Fruit fly (Drosophila melanogaster) whole organism, embryonic: ENCODE measurements around the gene CG14120.

ENCODE experiments used
- CG10274 ChIP-seq: fragments of 200-800 bp; sonication (Bioruptor generic); optimal IDR thresholded peaks from 3 replicates; lab custom pipeline; 2017; ENCODE audit warnings: missing biosample characterization, mild to moderate bottlenecking, missing genetic modification characterization
- CG11560 ChIP-seq: fragments of 200-800 bp; sonication (Bioruptor generic); IDR thresholded peaks from 3 replicates; pipeline ENCODE4 v1.3.6; 2022; ENCODE audit warnings: missing biosample characterization, missing genetic modification characterization
- CG1529 ChIP-seq: fragments of 200-800 bp; sonication (Bioruptor generic); optimal IDR thresholded peaks from 3 replicates; lab custom pipeline; 2018; ENCODE audit warnings: missing biosample characterization, missing genetic modification characterization
- CG16779 ChIP-seq: fragments of 200-800 bp; sonication (Bioruptor generic); IDR thresholded peaks from 2 replicates; pipeline ENCODE4 v1.3.6; 2022; ENCODE audit warnings: missing biosample characterization, missing genetic modification characterization
- CG17359 ChIP-seq: fragments of 200-800 bp; sonication (Bioruptor generic); optimal IDR thresholded peaks from 3 replicates; lab custom pipeline; 2018; ENCODE audit warnings: missing biosample characterization, mild to moderate bottlenecking, missing genetic modification characterization, moderate library complexity
- CG18011 ChIP-seq: fragments of 200-800 bp; sonication (Bioruptor generic); optimal IDR thresholded peaks from 2 replicates; lab custom pipeline; 2017; ENCODE audit warnings: missing biosample characterization, missing genetic modification characterization, mild to moderate bottlenecking, moderate library complexity, missing genotype
- CG2712 ChIP-seq: fragments of 200-800 bp; optimal IDR thresholded peaks from 3 replicates; lab custom pipeline; 2019; ENCODE audit warnings: missing biosample characterization, mild to moderate bottlenecking, missing genetic modification characterization, moderate library complexity
- CG31388 ChIP-seq: fragments of 200-800 bp; sonication (Bioruptor generic); optimal IDR thresholded peaks from 2 replicates; lab custom pipeline; 2016; ENCODE audit warnings: missing biosample characterization, missing genetic modification characterization
- CG3407 ChIP-seq: fragments of 200-800 bp; sonication (Bioruptor generic); optimal IDR thresholded peaks from 2 replicates; lab custom pipeline; 2018; ENCODE audit warnings: missing biosample characterization, mild to moderate bottlenecking, missing genetic modification characterization
- CG34422 ChIP-seq: fragments of 200-800 bp; sonication (Bioruptor generic); IDR thresholded peaks from 3 replicates; pipeline ENCODE4 v1.3.6; 2022; ENCODE audit warnings: missing biosample characterization, missing genetic modification characterization
- CG4328 ChIP-seq: fragments of 200-800 bp; sonication (Bioruptor generic); optimal IDR thresholded peaks from 3 replicates; lab custom pipeline; 2017; ENCODE audit warnings: missing biosample characterization, missing genetic modification reagents, missing genetic modification characterization
- CG4404 ChIP-seq: fragments of 200-800 bp; sonication (Bioruptor generic); IDR thresholded peaks from 2 replicates; pipeline ENCODE4 v1.3.6; 2022; ENCODE audit warnings: missing biosample characterization, missing genetic modification characterization
- CG4617 ChIP-seq: fragments of 200-800 bp; sonication (Bioruptor generic); optimal IDR thresholded peaks from 3 replicates; lab custom pipeline; 2016; ENCODE audit warnings: missing biosample characterization, missing genetic modification characterization, borderline replicate concordance
- CG4820 ChIP-seq: fragments of 200-800 bp; sonication (Bioruptor generic); optimal IDR thresholded peaks from 3 replicates; lab custom pipeline; 2016; ENCODE audit warnings: missing biosample characterization, missing genetic modification characterization
- CG6272 ChIP-seq: fragments of 200-800 bp; sonication (Bioruptor generic); IDR thresholded peaks from 2 replicates; pipeline ENCODE4 v1.3.6; 2022; ENCODE audit warnings: missing biosample characterization, missing genetic modification characterization
- CG7372 ChIP-seq: fragments of 200-800 bp; sonication (Bioruptor generic); IDR thresholded peaks from 2 replicates; pipeline ENCODE4 v1.3.6; 2022; ENCODE audit warnings: missing biosample characterization, missing genetic modification characterization
- CG7963 ChIP-seq: fragments of 200-800 bp; sonication (Bioruptor generic); IDR thresholded peaks from 3 replicates; pipeline ENCODE4 v1.3.6; 2022; ENCODE audit warnings: missing biosample characterization, missing genetic modification characterization; ENCODE audit not compliant: partially characterized antibody
- CG7987 ChIP-seq: fragments of 200-800 bp; sonication (Bioruptor generic); optimal IDR thresholded peaks from 2 replicates; lab custom pipeline; 2018; ENCODE audit warnings: missing biosample characterization, mild to moderate bottlenecking, missing genetic modification characterization, moderate library complexity
- CG9727 ChIP-seq: fragments of 200-800 bp; sonication (Bioruptor generic); optimal IDR thresholded peaks from 3 replicates; lab custom pipeline; 2017; ENCODE audit warnings: missing biosample characterization, mild to moderate bottlenecking, missing genetic modification characterization
- Doc3 ChIP-seq: fragments of 200-800 bp; sonication (Bioruptor generic); IDR thresholded peaks from 3 replicates; pipeline ENCODE4 v1.3.6; 2022; ENCODE audit warnings: missing biosample characterization, missing genetic modification characterization; ENCODE audit not compliant: partially characterized antibody
- Fer1 ChIP-seq: fragments of 200-800 bp; sonication (Bioruptor generic); optimal IDR thresholded peaks from 2 replicates; lab custom pipeline; 2017; ENCODE audit warnings: missing biosample characterization, mild to moderate bottlenecking, missing genetic modification characterization
- Hsf ChIP-seq: fragments of 200-800 bp; sonication (Bioruptor generic); optimal IDR thresholded peaks from 3 replicates; lab custom pipeline; 2016; ENCODE audit warnings: missing biosample characterization, missing genetic modification characterization
- Max ChIP-seq: fragments of 200-800 bp; sonication (Bioruptor generic); optimal IDR thresholded peaks from 2 replicates; lab custom pipeline; 2016; ENCODE audit warnings: missing biosample characterization, mild to moderate bottlenecking, missing genetic modification characterization
- Med ChIP-seq: fragments of 200-800 bp; sonication (Bioruptor generic); peaks from one replicate; lab custom pipeline; 2016; ENCODE audit warnings: missing biosample characterization, missing genetic modification characterization, mild to moderate bottlenecking, inconsistent platforms, moderate library complexity
- Myb ChIP-seq: fragments of 200-800 bp; sonication (Bioruptor generic); optimal IDR thresholded peaks from 2 replicates; lab custom pipeline; 2016; ENCODE audit warnings: missing biosample characterization, missing genetic modification characterization
- Oaz ChIP-seq: fragments of 200-800 bp; sonication (Bioruptor generic); IDR thresholded peaks from 2 replicates; pipeline ENCODE4 v1.3.6; 2022; ENCODE audit warnings: missing biosample characterization, missing genetic modification characterization
- Oli ChIP-seq: fragments of 200-800 bp; sonication (Bioruptor generic); optimal IDR thresholded peaks from 2 replicates; lab custom pipeline; 2018; ENCODE audit warnings: missing biosample characterization, mild to moderate bottlenecking, missing genetic modification characterization, moderate library complexity
- Scr ChIP-seq: fragments of 200-800 bp; sonication (Bioruptor generic); IDR thresholded peaks from 2 replicates; pipeline ENCODE4 v1.3.6; 2022; ENCODE audit warnings: missing biosample characterization, missing genetic modification characterization; ENCODE audit not compliant: partially characterized antibody
- Usf ChIP-seq: fragments of 200-800 bp; sonication (Bioruptor generic); optimal IDR thresholded peaks from 2 replicates; lab custom pipeline; 2017; ENCODE audit warnings: missing genotype, missing biosample characterization, missing genetic modification characterization
- YL-1 ChIP-seq: fragments of 200-800 bp; sonication (Bioruptor generic); optimal IDR thresholded peaks from 3 replicates; lab custom pipeline; 2017; ENCODE audit warnings: missing biosample characterization, mild to moderate bottlenecking, missing genetic modification characterization
- ac ChIP-seq: fragments of 200-800 bp; sonication (Bioruptor generic); optimal IDR thresholded peaks from 3 replicates; lab custom pipeline; 2017; ENCODE audit warnings: missing biosample characterization, mild to moderate bottlenecking, missing genetic modification characterization
- br ChIP-seq: fragments of >200 bp; optimal IDR thresholded peaks from 2 replicates; lab custom pipeline; 2017
- bsh ChIP-seq, 2 experiments: fragments of 200-800 bp; sonication (Bioruptor generic); optimal IDR thresholded peaks; 2 replicates each; lab custom pipeline; 2017 to 2018; ENCODE audit warnings: mild to moderate bottlenecking in 2 of 2, missing biosample characterization in 2 of 2, missing genetic modification characterization in 2 of 2, moderate library complexity in 1 of 2
- chn ChIP-seq: fragments of 200-800 bp; sonication (Bioruptor generic); optimal IDR thresholded peaks from 2 replicates; lab custom pipeline; 2016; ENCODE audit warnings: missing biosample characterization, missing genetic modification characterization
- crol ChIP-seq: fragments of 200-800 bp; sonication (Bioruptor generic); IDR thresholded peaks from 2 replicates; pipeline ENCODE4 v1.3.6; 2022; ENCODE audit warnings: missing biosample characterization, missing genetic modification characterization
- dati ChIP-seq: fragments of 200-800 bp; sonication (Bioruptor generic); IDR thresholded peaks from 2 replicates; pipeline ENCODE4 v1.3.6; 2022; ENCODE audit warnings: missing biosample characterization, missing genetic modification characterization
- dm ChIP-seq: fragments of 200-800 bp; sonication (Bioruptor generic); optimal IDR thresholded peaks from 3 replicates; lab custom pipeline; 2016; ENCODE audit warnings: missing biosample characterization, missing genetic modification characterization
- dmrt11E ChIP-seq: fragments of 200-800 bp; sonication (Bioruptor generic); optimal IDR thresholded peaks from 3 replicates; lab custom pipeline; 2018; ENCODE audit warnings: missing biosample characterization, mild to moderate bottlenecking, missing genetic modification characterization, moderate library complexity
- emc ChIP-seq: fragments of 200-800 bp; sonication (Bioruptor generic); optimal IDR thresholded peaks from 2 replicates; lab custom pipeline; 2016; ENCODE audit warnings: missing biosample characterization, missing genetic modification characterization
- gfzf ChIP-seq: fragments of 200-800 bp; sonication (Bioruptor generic); optimal IDR thresholded peaks from 2 replicates; lab custom pipeline; 2016; ENCODE audit warnings: missing biosample characterization, mild to moderate bottlenecking, missing genetic modification characterization, moderate library complexity
- h ChIP-seq: fragments of >200 bp; optimal IDR thresholded peaks from 2 replicates; lab custom pipeline; 2017
- ind ChIP-seq: fragments of 200-800 bp; sonication (Bioruptor generic); optimal IDR thresholded peaks from 3 replicates; lab custom pipeline; 2016; ENCODE audit warnings: missing biosample characterization, missing genetic modification characterization
- jumu ChIP-seq: fragments of 200-800 bp; sonication (Bioruptor generic); optimal IDR thresholded peaks from 3 replicates; lab custom pipeline; 2016; ENCODE audit warnings: missing biosample characterization, missing genetic modification characterization
- kay ChIP-seq: fragments of 200-800 bp; sonication (Bioruptor generic); optimal IDR thresholded peaks from 2 replicates; lab custom pipeline; 2016; ENCODE audit warnings: missing biosample characterization, missing genetic modification characterization
- lbe ChIP-seq: fragments of 200-800 bp; sonication (Bioruptor generic); optimal IDR thresholded peaks from 2 replicates; lab custom pipeline; 2016; ENCODE audit warnings: missing biosample characterization, mild to moderate bottlenecking, missing genetic modification characterization
- nmo ChIP-seq: fragments of 200-800 bp; sonication (Bioruptor generic); optimal IDR thresholded peaks from 2 replicates; lab custom pipeline; 2018; ENCODE audit warnings: missing biosample characterization, mild to moderate bottlenecking, missing genetic modification characterization, moderate library complexity
- oc ChIP-seq: fragments of 200-800 bp; sonication (Bioruptor generic); optimal IDR thresholded peaks from 2 replicates; lab custom pipeline; 2018; ENCODE audit warnings: missing biosample characterization, mild to moderate bottlenecking, missing genetic modification characterization, moderate library complexity
- odd ChIP-seq: fragments of 200-800 bp; sonication (Bioruptor generic); optimal IDR thresholded peaks from 2 replicates; lab custom pipeline; 2017; ENCODE audit warnings: missing biosample characterization, mild to moderate bottlenecking, missing genetic modification characterization
- pfk ChIP-seq: fragments of 200-800 bp; sonication (Bioruptor generic); optimal IDR thresholded peaks from 2 replicates; lab custom pipeline; 2018; ENCODE audit warnings: missing biosample characterization, mild to moderate bottlenecking, missing genetic modification characterization, moderate library complexity
- run ChIP-seq: fragments of 200-800 bp; sonication (Bioruptor generic); optimal IDR thresholded peaks from 3 replicates; lab custom pipeline; 2018; ENCODE audit warnings: missing biosample characterization, mild to moderate bottlenecking, missing genetic modification characterization
- shn ChIP-seq: fragments of 200-800 bp; sonication (Bioruptor generic); optimal IDR thresholded peaks from 3 replicates; lab custom pipeline; 2016; ENCODE audit warnings: missing biosample characterization, missing genetic modification characterization
- unc-4 ChIP-seq: fragments of 200-800 bp; sonication (Bioruptor generic); IDR thresholded peaks from 2 replicates; pipeline ENCODE4 v1.3.6; 2022; ENCODE audit warnings: missing biosample characterization, missing genetic modification characterization; ENCODE audit not compliant: partially characterized antibody

Gene CG14120

dm6 chr3L:12849867-12850301 lies 35.0 kb upstream of the CG14120 start, which contains the start of the genes CG10948 and Wbp2 (continued):
- TF ChIP-seq kay (GFP tag; lab: Kevin White, UChicago) (peak; percentile 100), br (lab: Kevin White, UChicago) (no peak), nmo (GFP tag; lab: Kevin White, UChicago) (no peak), chn (peak; percentile 59), pfk (GFP tag; lab: Kevin White, UChicago) (no peak), odd (GFP tag; lab: Kevin White, UChicago) (peak; percentile 15), CG4617 (GFP tag; lab: Kevin White, UChicago) (peak; percentile 90), Scr (GFP tag; lab: Robert Waterston, UW) (peak; percentile 61), CG31388 (GFP tag; lab: Kevin White, UChicago) (no peak), CG9727 (GFP tag; lab: Kevin White, UChicago) (no peak), dmrt11E (tag; lab: Kevin White, UChicago) (no peak), Med (GFP tag; lab: Kevin White, UChicago) (peak; percentile 62), oc (no peak), gfzf (GFP tag; lab: Kevin White, UChicago) (no peak), crol (GFP tag; lab: Robert Waterston, UW) (no peak; the same call in 1 of the 2 replicates), h (lab: Kevin White, UChicago) (no peak), Oli (no peak), CG16779 (GFP tag; lab: Robert Waterston, UW) (no peak), Doc3 (GFP tag; lab: Robert Waterston, UW) (peak; percentile 44; the same call in 2 of the 3 replicates), Myb (GFP tag; lab: Kevin White, UChicago) (no peak), CG7987 (GFP tag; lab: Kevin White, UChicago) (no peak), run (tag; lab: Kevin White, UChicago) (no peak), CG4404 (GFP tag; lab: Robert Waterston, UW) (no peak), CG18011 (GFP tag; lab: Kevin White, UChicago) (peak; percentile 1), Oaz (GFP tag; lab: Robert Waterston, UW) (no peak), Hsf (GFP tag; lab: Kevin White, UChicago) (peak; percentile 28), CG2712 (peak; percentile 45), CG11560 (tag; lab: Robert Waterston, UW) (no peak), Max (peak; percentile 29), emc (no peak), CG7372 (GFP tag; lab: Robert Waterston, UW) (no peak), CG34422 (GFP tag; lab: Robert Waterston, UW) (peak; percentile 49; the same call in 1 of the 3 replicates), CG3407 (GFP tag; lab: Kevin White, UChicago) (no peak), CG17359 (no peak), Fer1 (GFP tag; lab: Kevin White, UChicago) (peak; percentile 7), CG1529 (GFP tag; lab: Kevin White, UChicago) (no peak), dm (GFP tag; lab: Kevin White, UChicago) (peak; percentile 9), CG4820 (GFP tag; lab: Kevin White, UChicago) (no peak), jumu (no peak), lbe (GFP tag; lab: Kevin White, UChicago) (peak; percentile 62), unc-4 (GFP tag; lab: Robert Waterston, UW) (peak; percentile 58), bsh (GFP tag; optimal IDR thresholded peaks at IDR 0.05; lab: Kevin White, UChicago) (peak in 1 of 2 experiments; percentile 48), ac (no peak), dati (GFP tag; lab: Robert Waterston, UW) (no peak), CG6272 (GFP tag; lab: Robert Waterston, UW) (no peak), YL-1 (GFP tag; lab: Kevin White, UChicago) (peak; percentile 99), CG7963 (0 out of 3 replicates have a peak, but pooled peaks have one; percentile 32), Usf (GFP tag; lab: Kevin White, UChicago) (no peak), ind (GFP tag; lab: Kevin White, UChicago) (no peak), CG4328 (no peak), CG10274 (no peak), shn (GFP tag; lab: Kevin White, UChicago) (no peak)
